Worm (Caenorhabditis elegans) whole organism, L1 larva: ENCODE results near the gene bath-39.

Source experiments
- efl-1 ChIP-seq, 4 experiments: fragments of 150-350 bp; optimal IDR thresholded peaks in 3 of 4; peaks in 1 of 4; 1 replicate in 1 of 4; 2 replicates in 3 of 4; lab custom pipeline; 2014; ENCODE audit warnings: missing biosample characterization in 2 of 4, missing genetic modification characterization in 2 of 4, missing genetic modification reagents in 2 of 4
- mdl-1 ChIP-seq, 2 experiments: fragments of 150-350 bp; optimal IDR thresholded peaks; 2 replicates each; lab custom pipeline; 2014 to 2017; ENCODE audit warnings: missing biosample characterization in 2 of 2, missing genetic modification characterization in 2 of 2, inconsistent platforms in 1 of 2
- nhr-237 ChIP-seq: fragments of 150-350 bp; optimal IDR thresholded peaks from 2 replicates; lab custom pipeline; 2014; ENCODE audit warnings: missing biosample characterization, missing genetic modification characterization
- nhr-28 ChIP-seq: fragments of 150-350 bp; optimal IDR thresholded peaks from 2 replicates; lab custom pipeline; 2014; ENCODE audit warnings: missing biosample characterization, missing genetic modification characterization
- pqm-1 ChIP-seq: sonication (generic microtip); optimal IDR thresholded peaks from 3 replicates; lab custom pipeline; 2017; ENCODE audit warnings: missing biosample characterization, missing genetic modification characterization
- unc-130 ChIP-seq: fragments of 150-350 bp; optimal IDR thresholded peaks from 2 replicates; lab custom pipeline; 2017; ENCODE audit warnings: missing biosample characterization, missing genetic modification characterization, inconsistent platforms
- vab-15 ChIP-seq: sonication (generic microtip); optimal IDR thresholded peaks from 2 replicates; lab custom pipeline; 2017; ENCODE audit warnings: missing genotype, mild to moderate bottlenecking, missing genetic modification characterization, missing compliant biosample characterization

ce11 chrV:13472062-13472461, 12.8 kb downstream of the bath-39 start:
- no peak for TF ChIP-seq nhr-28 (tag; lab: Kevin White, UChicago)
- TF ChIP-seq pqm-1 (tag; lab: Kevin White, UChicago), result no peak
- no peak for TF ChIP-seq efl-1 (optimal IDR thresholded peaks at IDR 0.05; lab: Kevin White, UChicago)
- peak in 1 of 2 experiments; percentile 39 for TF ChIP-seq efl-1 (GFP tag; optimal IDR thresholded peaks at IDR 0.05 in 1 of 2; lab: Kevin White, UChicago)
- TF ChIP-seq mdl-1 (tag; optimal IDR thresholded peaks at IDR 0.05; lab: Kevin White, UChicago), result no peak
- peak; percentile 21 for TF ChIP-seq unc-130 (tag; lab: Kevin White, UChicago)
- no peak for TF ChIP-seq nhr-237 (tag; lab: Kevin White, UChicago)
- TF ChIP-seq vab-15 (tag; lab: Kevin White, UChicago), result no peak
